Worm (Caenorhabditis elegans) whole organism, L4 larva: ENCODE measurements around the gene F22F4.5.

Source experiments
- F37D6.2 ChIP-seq: sonication (generic microtip); optimal IDR thresholded peaks from 2 replicates; lab custom pipeline; 2016; ENCODE audit warnings: mild to moderate bottlenecking, missing genetic modification characterization, missing compliant biosample characterization
- T20F7.1 ChIP-seq: fragments of 200-800 bp; sonication (Bioruptor generic); optimal IDR thresholded peaks from 2 replicates; lab custom pipeline; 2018; ENCODE audit warnings: mild to moderate bottlenecking, missing genetic modification characterization, missing compliant biosample characterization
- T26A8.4 ChIP-seq: fragments of 200-800 bp; sonication (Bioruptor generic); IDR thresholded peaks from 2 replicates; pipeline ENCODE4 v1.3.6; 2022; ENCODE audit warnings: missing genetic modification characterization, missing compliant biosample characterization
- ZK337.2 ChIP-seq: fragments of 200-800 bp; sonication (Bioruptor generic); IDR thresholded peaks from 2 replicates; pipeline ENCODE4 v1.3.6; 2022; ENCODE audit warnings: missing genetic modification reagents, missing genetic modification characterization, missing compliant biosample characterization
- aha-1 ChIP-seq: fragments of 150-350 bp; peaks from one replicate; lab custom pipeline; 2014; ENCODE audit warnings: missing biosample characterization, missing genetic modification characterization
- aly-2 ChIP-seq: sonication (generic microtip); optimal IDR thresholded peaks from 2 replicates; lab custom pipeline; 2018; ENCODE audit warnings: missing biosample characterization, missing genetic modification characterization
- ceh-32 ChIP-seq: sonication (generic microtip); optimal IDR thresholded peaks from 2 replicates; lab custom pipeline; 2016; ENCODE audit warnings: mild to moderate bottlenecking, missing genetic modification characterization, missing compliant biosample characterization; ENCODE audit not compliant: poor library complexity
- ceh-44 ChIP-seq: fragments of 200-800 bp; sonication (Bioruptor generic); IDR thresholded peaks from 2 replicates; pipeline ENCODE4 v1.3.6; 2022; ENCODE audit warnings: missing genetic modification reagents, missing genetic modification characterization, missing compliant biosample characterization
- ceh-62 ChIP-seq: sonication (generic microtip); optimal IDR thresholded peaks from 2 replicates; lab custom pipeline; 2017; ENCODE audit warnings: missing biosample characterization, missing genetic modification characterization
- ceh-82 ChIP-seq: sonication (generic microtip); optimal IDR thresholded peaks from 2 replicates; lab custom pipeline; 2017; ENCODE audit warnings: missing biosample characterization, missing genetic modification characterization
- cey-2 ChIP-seq: sonication (generic microtip); optimal IDR thresholded peaks from 3 replicates; lab custom pipeline; 2017; ENCODE audit warnings: missing genetic modification characterization, mild to moderate bottlenecking, missing compliant biosample characterization, antibody characterized with exemption, borderline replicate concordance; ENCODE audit not compliant: insufficient read depth
- daf-16 ChIP-seq, 3 experiments: sonication (generic microtip); optimal IDR thresholded peaks; 2 replicates each; lab custom pipeline; 2016 to 2017; ENCODE audit warnings: missing genetic modification characterization in 3 of 3, missing genetic modification reagents in 3 of 3, mild to moderate bottlenecking in 2 of 3, missing compliant biosample characterization in 2 of 3, missing biosample characterization in 1 of 3, moderate library complexity in 1 of 3
- dpl-1 ChIP-seq: fragments of 150-350 bp; optimal IDR thresholded peaks from 2 replicates; lab custom pipeline; 2014; ENCODE audit warnings: missing biosample characterization, missing genetic modification reagents, missing genetic modification characterization
- egl-43 ChIP-seq: fragments of 200-800 bp; sonication (Bioruptor generic); IDR thresholded peaks from 2 replicates; pipeline ENCODE4 v1.3.6; 2022; ENCODE audit warnings: missing genetic modification reagents, missing genetic modification characterization, missing compliant biosample characterization
- fkh-10 ChIP-seq: fragments of 150-350 bp; optimal IDR thresholded peaks from 2 replicates; lab custom pipeline; 2014; ENCODE audit warnings: missing biosample characterization, missing genetic modification reagents, missing genetic modification characterization
- fos-1 ChIP-seq: fragments of 150-350 bp; optimal IDR thresholded peaks from 2 replicates; lab custom pipeline; 2014; ENCODE audit warnings: missing biosample characterization, missing genetic modification characterization
- gei-8 ChIP-seq: fragments of 200-800 bp; sonication (Bioruptor generic); optimal IDR thresholded peaks from 2 replicates; lab custom pipeline; 2018; ENCODE audit warnings: mild to moderate bottlenecking, missing genetic modification characterization, missing compliant biosample characterization
- hlh-11 ChIP-seq: fragments of 200-800 bp; sonication (Bioruptor generic); optimal IDR thresholded peaks from 2 replicates; lab custom pipeline; 2018; ENCODE audit warnings: mild to moderate bottlenecking, missing genetic modification characterization, missing compliant biosample characterization
- hmg-1.1 ChIP-seq: fragments of 200-800 bp; sonication (Bioruptor generic); IDR thresholded peaks from 2 replicates; pipeline ENCODE4 v1.3.6; 2022; ENCODE audit warnings: missing genetic modification reagents, missing genetic modification characterization, missing compliant biosample characterization
- lim-7 ChIP-seq: fragments of 200-800 bp; sonication (Bioruptor generic); IDR thresholded peaks from 2 replicates; pipeline ENCODE4 v1.3.6; 2022; ENCODE audit warnings: missing genetic modification characterization, missing compliant biosample characterization
- lin-1 ChIP-seq: fragments of 200-800 bp; sonication (Bioruptor generic); IDR thresholded peaks from 2 replicates; pipeline ENCODE4 v1.3.6; 2022; ENCODE audit warnings: missing genetic modification reagents, missing genetic modification characterization, missing compliant biosample characterization
- lin-15B ChIP-seq: fragments of 150-350 bp; sonication (generic microtip); optimal IDR thresholded peaks from 3 replicates; lab custom pipeline; 2014; ENCODE audit warnings: missing biosample characterization, missing genetic modification characterization
- lin-39 ChIP-seq: fragments of 150-350 bp; optimal IDR thresholded peaks from 2 replicates; lab custom pipeline; 2014; ENCODE audit warnings: missing biosample characterization, missing genetic modification reagents, missing genetic modification characterization
- madf-5 ChIP-seq, 2 experiments: fragments of 200-800 bp; sonication (Bioruptor generic); IDR thresholded peaks; 2 replicates each; pipeline ENCODE4 v1.3.6; 2022; ENCODE audit warnings: missing compliant biosample characterization in 2 of 2, missing genetic modification characterization in 2 of 2
- mdl-1 ChIP-seq, 2 experiments: fragments of 150-350 bp in 1 of 2; sonication (generic microtip) in 1 of 2; optimal IDR thresholded peaks; 2 replicates each; lab custom pipeline; 2014 to 2017; ENCODE audit warnings: missing biosample characterization in 2 of 2, missing genetic modification characterization in 2 of 2
- mdt-29 ChIP-seq: fragments of 200-800 bp; sonication (Bioruptor generic); IDR thresholded peaks from 2 replicates; pipeline ENCODE4 v1.3.6; 2022; ENCODE audit warnings: missing genetic modification reagents, missing genetic modification characterization, missing compliant biosample characterization
- mep-1 ChIP-seq: fragments of 150-350 bp; sonication (generic microtip); optimal IDR thresholded peaks from 3 replicates; lab custom pipeline; 2014; ENCODE audit warnings: missing biosample characterization, missing genetic modification characterization
- mes-2 ChIP-seq: sonication (generic microtip); optimal IDR thresholded peaks from 2 replicates; lab custom pipeline; 2016; ENCODE audit warnings: missing genotype, mild to moderate bottlenecking, missing genetic modification characterization, missing compliant biosample characterization; ENCODE audit not compliant: poor library complexity, severe bottlenecking
- nhr-111 ChIP-seq: fragments of 200-800 bp; sonication (Bioruptor generic); optimal IDR thresholded peaks from 2 replicates; lab custom pipeline; 2018; ENCODE audit warnings: mild to moderate bottlenecking, missing genetic modification characterization, missing compliant biosample characterization
- nhr-25 ChIP-seq: sonication (generic microtip); optimal IDR thresholded peaks from 2 replicates; lab custom pipeline; 2017; ENCODE audit warnings: missing genetic modification characterization, mild to moderate bottlenecking, missing compliant biosample characterization, antibody characterized with exemption, moderate library complexity, borderline replicate concordance; ENCODE audit not compliant: insufficient read depth
- nhr-28 ChIP-seq: fragments of 150-350 bp; optimal IDR thresholded peaks from 2 replicates; lab custom pipeline; 2014; ENCODE audit warnings: missing biosample characterization, missing genetic modification characterization
- nhr-48 ChIP-seq: sonication (generic microtip); optimal IDR thresholded peaks from 2 replicates; lab custom pipeline; 2016; ENCODE audit warnings: mild to moderate bottlenecking, missing genetic modification characterization, missing compliant biosample characterization
- pha-4 ChIP-seq, 2 experiments: fragments of 150-350 bp in 1 of 2; fragments of 200-800 bp in 1 of 2; sonication (Bioruptor generic) in 1 of 2; IDR thresholded peaks in 1 of 2; optimal IDR thresholded peaks in 1 of 2; 2 replicates each; pipeline versions ENCODE4 v1.3.6 to Lab custom; 2014 to 2022; ENCODE audit warnings: missing genetic modification characterization in 2 of 2, missing genetic modification reagents in 2 of 2, missing biosample characterization in 1 of 2, missing compliant biosample characterization in 1 of 2
- rbr-2 ChIP-seq: sonication (generic microtip); optimal IDR thresholded peaks from 2 replicates; lab custom pipeline; 2016; ENCODE audit warnings: missing genotype, missing genetic modification characterization, missing compliant biosample characterization
- set-16 ChIP-seq: fragments of 200-800 bp; sonication (Bioruptor generic); IDR thresholded peaks from 2 replicates; pipeline ENCODE4 v1.3.6; 2022; ENCODE audit warnings: missing genetic modification reagents, missing genetic modification characterization, missing compliant biosample characterization
- skn-1 ChIP-seq: fragments of 150-350 bp; optimal IDR thresholded peaks from 2 replicates; lab custom pipeline; 2014; ENCODE audit warnings: missing biosample characterization, missing genetic modification characterization
- spr-3 ChIP-seq: fragments of 200-800 bp; sonication (Bioruptor generic); optimal IDR thresholded peaks from 2 replicates; lab custom pipeline; 2018; ENCODE audit warnings: mild to moderate bottlenecking, missing genetic modification characterization, missing compliant biosample characterization
- unc-62 ChIP-seq, 3 experiments: fragments of 150-350 bp in 1 of 3; sonication (generic microtip); optimal IDR thresholded peaks in 2 of 3; peaks in 1 of 3; 1 replicate in 1 of 3; 2 replicates in 2 of 3; lab custom pipeline; 2014 to 2017; ENCODE audit warnings: missing biosample characterization in 3 of 3, missing genetic modification characterization in 3 of 3, missing genetic modification reagents in 3 of 3, missing genotype in 1 of 3
- vab-7 ChIP-seq: fragments of 200-800 bp; sonication (Bioruptor generic); IDR thresholded peaks from 2 replicates; pipeline ENCODE4 v1.3.6; 2022; ENCODE audit warnings: missing genetic modification reagents, missing genetic modification characterization, missing compliant biosample characterization
- zfp-3 ChIP-seq: fragments of 200-800 bp; sonication (Bioruptor generic); conservative IDR thresholded peaks from 2 replicates; pipeline ENCODE4 v1.3.6; 2022; ENCODE audit warnings: missing genetic modification reagents, missing genetic modification characterization, missing compliant biosample characterization
- zip-11 ChIP-seq: fragments of 200-800 bp; sonication (Bioruptor generic); IDR thresholded peaks from 2 replicates; pipeline ENCODE4 v1.3.6; 2022; ENCODE audit warnings: missing genetic modification characterization, missing compliant biosample characterization
- zip-2 ChIP-seq: fragments of 150-350 bp; optimal IDR thresholded peaks from 2 replicates; lab custom pipeline; 2014; ENCODE audit warnings: missing biosample characterization, missing genetic modification characterization
- ztf-11 ChIP-seq: fragments of 150-350 bp; optimal IDR thresholded peaks from 2 replicates; lab custom pipeline; 2014; ENCODE audit warnings: missing biosample characterization, missing genetic modification characterization
- ztf-7 ChIP-seq: fragments of 150-350 bp; optimal IDR thresholded peaks from 2 replicates; lab custom pipeline; 2014; ENCODE audit warnings: missing biosample characterization, missing genetic modification characterization

Gene F22F4.5

DNA sequence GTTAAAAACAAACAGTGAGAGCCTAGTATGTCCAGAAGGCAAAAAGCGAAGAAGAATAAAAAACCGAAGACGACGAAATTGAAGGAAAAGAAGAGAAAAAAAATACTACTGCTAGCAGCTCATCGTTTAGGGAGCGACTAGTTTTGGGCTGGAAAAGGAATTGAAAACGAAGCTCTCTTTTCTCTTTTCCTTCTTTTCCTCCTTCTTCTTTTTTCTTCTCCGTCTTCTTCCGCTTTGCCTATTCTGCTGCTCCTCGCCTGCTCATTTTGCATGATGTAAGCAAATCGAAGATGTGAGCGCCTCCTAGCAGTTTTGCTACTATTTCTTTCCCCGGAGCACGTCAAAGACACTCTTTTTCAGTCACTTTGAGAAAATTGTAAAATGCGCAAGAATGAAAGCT lies 11.0 kb downstream of the F22F4.5 start (continued):
- no peak for TF ChIP-seq ztf-11
- no peak for TF ChIP-seq ztf-7 (tag; lab: Kevin White, UChicago)
- no peak for TF ChIP-seq spr-3 (GFP tag; lab: Kevin White, UChicago)
- TF ChIP-seq mdt-29 (GFP tag; lab: Robert Waterston, UW) = no peak
- no peak for TF ChIP-seq skn-1 (tag; lab: Kevin White, UChicago)

DNA sequence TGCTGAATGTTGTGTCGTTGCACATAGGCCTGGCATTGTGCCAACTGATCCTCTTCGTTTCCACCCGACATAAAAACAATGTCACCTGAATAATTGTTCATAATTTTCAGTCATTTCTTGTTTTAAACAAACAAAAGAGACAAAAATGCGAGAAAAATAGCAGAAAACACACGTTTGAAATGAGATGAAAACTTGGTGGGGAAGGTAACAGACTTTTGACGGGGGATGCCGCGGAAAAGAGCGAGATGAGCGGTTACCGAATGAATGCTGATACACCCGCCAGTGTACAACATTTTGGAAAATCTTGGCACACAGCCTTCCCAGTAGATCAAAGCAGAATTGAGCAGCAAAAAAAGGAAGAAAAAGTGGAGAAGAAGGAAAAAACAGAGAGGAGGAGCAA lies 14.9 kb downstream of the F22F4.5 start, which contains the start of gene kin-2:
Gene kin-2 (minus strand): TSS at position 101 of the 400 bp plus-strand sequence.
- no peak for TF ChIP-seq zip-11 (GFP tag; lab: Robert Waterston, UW)
- no peak for TF ChIP-seq lin-39 (tag; lab: Kevin White, UChicago)
- TF ChIP-seq mep-1 = no peak
- no peak for TF ChIP-seq ztf-11
- TF ChIP-seq ceh-32 (tag; lab: Kevin White, UChicago) = no peak
- TF ChIP-seq ceh-44 = no peak
- no peak for TF ChIP-seq ZK337.2 (GFP tag; lab: Robert Waterston, UW)
- TF ChIP-seq zfp-3 = no peak
- TF ChIP-seq unc-62 (GFP tag; optimal IDR thresholded peaks at IDR 0.05 in 1 of 2; lab: Kevin White, UChicago) = no peak
- no peak for TF ChIP-seq unc-62 (tag; optimal IDR thresholded peaks at IDR 0.05; lab: Kevin White, UChicago)
- TF ChIP-seq nhr-25 = no peak
- TF ChIP-seq ceh-62 (tag; lab: Kevin White, UChicago) = no peak
- TF ChIP-seq skn-1 (tag; lab: Kevin White, UChicago) = no peak
- no peak for TF ChIP-seq daf-16 (GFP tag; optimal IDR thresholded peaks at IDR 0.05; lab: Kevin White, UChicago)
- no peak for TF ChIP-seq daf-16 (tag; optimal IDR thresholded peaks at IDR 0.05; lab: Kevin White, UChicago)
- no peak for TF ChIP-seq lin-1 (GFP tag; lab: Robert Waterston, UW)
- TF ChIP-seq madf-5 (GFP tag; IDR thresholded peaks at IDR 0.05; lab: Robert Waterston, UW) = no peak
- no peak for TF ChIP-seq T20F7.1 (GFP tag; lab: Kevin White, UChicago)
- TF ChIP-seq vab-7 (GFP tag; lab: Robert Waterston, UW) = no peak
- TF ChIP-seq dpl-1 = no peak

DNA sequence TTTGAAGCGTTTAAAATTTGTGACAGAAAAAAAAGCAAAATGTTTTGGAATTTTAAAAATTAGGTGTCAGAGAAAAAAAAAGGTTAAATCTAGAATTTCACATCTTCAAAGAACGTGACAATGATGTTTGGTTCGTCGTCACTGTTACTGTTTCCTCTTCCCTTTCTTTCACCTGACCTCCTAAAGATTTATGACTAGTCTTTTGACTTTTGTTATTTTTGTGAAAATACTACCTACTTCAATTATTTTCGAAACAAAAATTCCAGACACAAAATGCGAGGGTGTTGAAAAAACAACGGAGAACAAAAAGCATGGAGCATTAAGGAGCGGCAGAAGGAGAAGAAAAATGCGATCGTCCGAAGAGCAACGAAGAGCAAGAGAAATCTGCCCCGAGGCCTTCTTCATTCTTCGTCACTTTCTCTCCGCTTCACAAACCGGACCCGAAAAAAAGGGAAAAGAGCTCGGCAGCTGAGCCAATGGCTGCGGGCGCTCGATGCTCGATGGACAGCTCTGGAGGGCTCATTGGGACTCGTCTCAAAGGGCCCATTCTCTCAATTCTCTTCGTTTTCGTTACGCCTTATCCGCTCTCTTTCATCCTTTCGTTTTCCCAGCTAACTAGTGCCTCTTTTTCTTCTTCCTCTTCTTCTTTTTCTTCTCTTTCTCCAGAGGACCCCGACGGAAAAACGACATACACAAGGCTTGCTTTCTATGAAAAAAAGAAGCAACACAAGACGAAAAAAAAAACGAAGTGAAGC lies 16.3 kb downstream of the F22F4.5 start:
- TF ChIP-seq ceh-44 (no peak), nhr-48 (peak; percentile 2), lin-15B (tag; lab: Kevin White, UChicago) (no peak), pha-4 (GFP tag; IDR thresholded peaks at IDR 0.05; lab: Robert Waterston, UW) (peak; percentile 24; the same call in 1 of the 2 replicates), pha-4 (tag; optimal IDR thresholded peaks at IDR 0.05; lab: Kevin White, UChicago) (no peak), hlh-11 (tag; lab: Kevin White, UChicago) (peak; percentile 31), hmg-1.1 (GFP tag; lab: Robert Waterston, UW) (peak; percentile 39; the same call in 1 of the 2 replicates), lin-39 (tag; lab: Kevin White, UChicago) (no peak), zip-2 (tag; lab: Kevin White, UChicago) (no peak), rbr-2 (tag; lab: Kevin White, UChicago) (peak; percentile 41), mes-2 (tag; lab: Kevin White, UChicago) (peak; percentile 6), mep-1 (peak; percentile 53), ceh-32 (tag; lab: Kevin White, UChicago) (no peak), mdl-1 (tag; optimal IDR thresholded peaks at IDR 0.05; lab: Kevin White, UChicago) (no peak), gei-8 (GFP tag; lab: Kevin White, UChicago) (no peak), cey-2 (tag; lab: Kevin White, UChicago) (no peak), fos-1 (tag; lab: Kevin White, UChicago) (no peak), T26A8.4 (GFP tag; lab: Robert Waterston, UW) (no peak), nhr-28 (tag; lab: Kevin White, UChicago) (no peak), ceh-82 (tag; lab: Kevin White, UChicago) (no peak), ZK337.2 (GFP tag; lab: Robert Waterston, UW) (no peak), F37D6.2 (peak; percentile 53), fkh-10 (GFP tag; lab: Kevin White, UChicago) (peak; percentile 85), nhr-111 (GFP tag; lab: Kevin White, UChicago) (no peak), set-16 (GFP tag; lab: Robert Waterston, UW) (peak; percentile 86), aly-2 (no peak), egl-43 (GFP tag; lab: Robert Waterston, UW) (0 out of 2 replicates have a peak, but pooled peaks have one; percentile 42), lim-7 (peak; percentile 66), aha-1 (tag; lab: Kevin White, UChicago) (peak; percentile 83)
